Worm (Caenorhabditis elegans) whole organism, young adult: ENCODE data around the gene F40G12.9.

Source experiments
- B0035.1 ChIP-seq: sonication (generic microtip); optimal IDR thresholded peaks from 2 replicates; lab custom pipeline; 2016; ENCODE audit warnings: missing genetic modification characterization, mild to moderate bottlenecking, missing compliant biosample characterization, missing genotype, missing genetic modification reagents
- B0261.1 ChIP-seq: sonication (generic microtip); optimal IDR thresholded peaks from 2 replicates; lab custom pipeline; 2016; ENCODE audit warnings: mild to moderate bottlenecking, missing genetic modification characterization, moderate library complexity, missing compliant biosample characterization
- B0336.3 ChIP-seq: fragments of 200-800 bp; sonication (Bioruptor generic); IDR thresholded peaks from 2 replicates; pipeline ENCODE4 v1.3.6; 2022; ENCODE audit warnings: missing genetic modification characterization, missing compliant biosample characterization
- D2030.7 ChIP-seq: fragments of 200-800 bp; sonication (Bioruptor generic); IDR thresholded peaks from 2 replicates; pipeline ENCODE4 v1.3.6; 2022; ENCODE audit warnings: missing genetic modification reagents, missing genetic modification characterization, missing compliant biosample characterization
- F22D6.2 ChIP-seq: sonication (generic microtip); optimal IDR thresholded peaks from 2 replicates; lab custom pipeline; 2016; ENCODE audit warnings: mild to moderate bottlenecking, missing genetic modification characterization, missing compliant biosample characterization
- F37B4.10 ChIP-seq: fragments of 200-800 bp; sonication (Bioruptor generic); IDR thresholded peaks from 2 replicates; pipeline ENCODE4 v1.3.6; 2022; ENCODE audit warnings: missing genetic modification characterization, missing compliant biosample characterization
- F49E8.2 ChIP-seq: sonication (generic microtip); optimal IDR thresholded peaks from 3 replicates; lab custom pipeline; 2017; ENCODE audit warnings: missing genetic modification characterization, mild to moderate bottlenecking, missing compliant biosample characterization, antibody characterized with exemption, moderate library complexity; ENCODE audit not compliant: insufficient read depth
- F52B5.7 ChIP-seq: sonication (generic microtip); optimal IDR thresholded peaks from 2 replicates; lab custom pipeline; 2016; ENCODE audit warnings: mild to moderate bottlenecking, missing genetic modification characterization, missing compliant biosample characterization
- F57A8.1 ChIP-seq: fragments of 200-800 bp; sonication (Bioruptor generic); optimal IDR thresholded peaks from 2 replicates; lab custom pipeline; 2018; ENCODE audit warnings: mild to moderate bottlenecking, missing genetic modification characterization, moderate library complexity, missing compliant biosample characterization
- K11D2.4 ChIP-seq: fragments of 200-800 bp; sonication (Bioruptor generic); IDR thresholded peaks from 2 replicates; pipeline ENCODE4 v1.3.6; 2022; ENCODE audit warnings: missing genetic modification reagents, missing genetic modification characterization, missing compliant biosample characterization
- K12H6.12 ChIP-seq: fragments of 200-800 bp; sonication (Bioruptor generic); optimal IDR thresholded peaks from 2 replicates; lab custom pipeline; 2018; ENCODE audit warnings: mild to moderate bottlenecking, missing genetic modification characterization, missing compliant biosample characterization
- Y53F4B.3 ChIP-seq: fragments of 200-800 bp; sonication (Bioruptor generic); IDR thresholded peaks from 2 replicates; pipeline ENCODE4 v1.3.6; 2022; ENCODE audit warnings: missing genetic modification reagents, missing genetic modification characterization, missing compliant biosample characterization
- Y67H2A.10 ChIP-seq: fragments of 200-800 bp; sonication (Bioruptor generic); conservative IDR thresholded peaks from 2 replicates; pipeline ENCODE4 v1.3.6; 2022; ENCODE audit warnings: missing genetic modification reagents, missing genetic modification characterization, missing compliant biosample characterization
- Y95B8A.8 ChIP-seq: fragments of 200-800 bp; sonication (Bioruptor generic); IDR thresholded peaks from 2 replicates; pipeline ENCODE4 v1.3.6; 2022; ENCODE audit warnings: missing genetic modification reagents, missing genetic modification characterization, missing compliant biosample characterization
- ZK185.1 ChIP-seq: sonication (generic microtip); optimal IDR thresholded peaks from 2 replicates; lab custom pipeline; 2016; ENCODE audit warnings: mild to moderate bottlenecking, missing genetic modification characterization, missing compliant biosample characterization; ENCODE audit not compliant: poor library complexity, severe bottlenecking
- akir-1 ChIP-seq: fragments of 200-800 bp; sonication (Bioruptor generic); optimal IDR thresholded peaks from 2 replicates; lab custom pipeline; 2018; ENCODE audit warnings: mild to moderate bottlenecking, missing genetic modification characterization, moderate library complexity, missing compliant biosample characterization
- ama-1 ChIP-seq, 3 experiments: fragments of 150-350 bp in 1 of 3; sonication (generic microtip) in 2 of 3; optimal IDR thresholded peaks; 2 replicates each; lab custom pipeline; 2014 to 2018; ENCODE audit warnings: missing biosample characterization in 2 of 3, missing genetic modification characterization in 2 of 3, missing genetic modification reagents in 2 of 3
- atf-7 ChIP-seq: sonication (generic microtip); optimal IDR thresholded peaks from 2 replicates; lab custom pipeline; 2017; ENCODE audit warnings: mild to moderate bottlenecking, missing genetic modification characterization, missing compliant biosample characterization
- ceh-27 ChIP-seq: fragments of 200-800 bp; sonication (Bioruptor generic); optimal IDR thresholded peaks from 2 replicates; lab custom pipeline; 2018; ENCODE audit warnings: mild to moderate bottlenecking, missing genetic modification characterization, moderate library complexity, missing compliant biosample characterization
- ceh-58 ChIP-seq: fragments of 200-800 bp; sonication (Bioruptor generic); IDR thresholded peaks from 2 replicates; pipeline ENCODE4 v1.3.6; 2022; ENCODE audit warnings: missing genetic modification characterization, missing compliant biosample characterization
- ceh-91 ChIP-seq: fragments of 200-800 bp; sonication (Bioruptor generic); IDR thresholded peaks from 2 replicates; pipeline ENCODE4 v1.3.6; 2022; ENCODE audit warnings: missing genetic modification reagents, missing genetic modification characterization, missing compliant biosample characterization
- die-1 ChIP-seq: sonication (generic microtip); optimal IDR thresholded peaks from 2 replicates; lab custom pipeline; 2016; ENCODE audit warnings: missing genotype, mild to moderate bottlenecking, missing genetic modification characterization, missing compliant biosample characterization
- hlh-12 ChIP-seq: sonication (generic microtip); optimal IDR thresholded peaks from 2 replicates; lab custom pipeline; 2016; ENCODE audit warnings: missing genetic modification characterization, missing compliant biosample characterization
- hrde-1 ChIP-seq: sonication (generic microtip); optimal IDR thresholded peaks from 2 replicates; lab custom pipeline; 2016; ENCODE audit warnings: missing genetic modification characterization, mild to moderate bottlenecking, missing compliant biosample characterization, moderate library complexity, missing genotype, missing genetic modification reagents, borderline replicate concordance
- lag-1 ChIP-seq: fragments of 200-800 bp; sonication (Bioruptor generic); IDR thresholded peaks from 2 replicates; pipeline ENCODE4 v1.3.6; 2022; ENCODE audit warnings: missing genetic modification reagents, missing genetic modification characterization, missing compliant biosample characterization
- let-526 ChIP-seq: fragments of 200-800 bp; sonication (Bioruptor generic); IDR thresholded peaks from 2 replicates; pipeline ENCODE4 v1.3.6; 2022; ENCODE audit warnings: missing genetic modification reagents, missing genetic modification characterization, missing compliant biosample characterization
- let-607 ChIP-seq, 2 experiments: fragments of 200-800 bp in 1 of 2; sonication (Bioruptor generic) in 1 of 2; sonication (generic microtip) in 1 of 2; optimal IDR thresholded peaks; 2 replicates each; lab custom pipeline; 2016 to 2018; ENCODE audit warnings: mild to moderate bottlenecking in 2 of 2, missing compliant biosample characterization in 2 of 2, missing genetic modification characterization in 2 of 2, moderate library complexity in 2 of 2, missing genotype in 1 of 2
- lin-26 ChIP-seq: fragments of 200-800 bp; sonication (Bioruptor generic); IDR thresholded peaks from 2 replicates; pipeline ENCODE4 v1.3.6; 2022; ENCODE audit warnings: missing genetic modification reagents, missing genetic modification characterization, missing compliant biosample characterization
- lin-35 ChIP-seq, 3 experiments: fragments of 150-350 bp in 2 of 3; sonication (generic microtip) in 1 of 3; optimal IDR thresholded peaks; 2 replicates each; lab custom pipeline; 2014 to 2018; ENCODE audit warnings: missing biosample characterization in 3 of 3, missing genetic modification characterization in 3 of 3, missing genetic modification reagents in 3 of 3
- madf-3 ChIP-seq: fragments of 200-800 bp; sonication (Bioruptor generic); IDR thresholded peaks from 2 replicates; pipeline ENCODE4 v1.3.6; 2022; ENCODE audit warnings: missing genetic modification reagents, missing genetic modification characterization, missing compliant biosample characterization
- nfya-1 ChIP-seq: sonication (generic microtip); optimal IDR thresholded peaks from 2 replicates; lab custom pipeline; 2017; ENCODE audit warnings: antibody characterized with exemption, missing compliant biosample characterization, missing genetic modification characterization, borderline replicate concordance; ENCODE audit not compliant: insufficient read depth
- nhr-90 ChIP-seq: sonication (generic microtip); optimal IDR thresholded peaks from 2 replicates; lab custom pipeline; 2016; ENCODE audit warnings: missing genotype, mild to moderate bottlenecking, missing genetic modification characterization, missing compliant biosample characterization
- pha-4 ChIP-seq: fragments of 150-350 bp; sonication (generic microtip); optimal IDR thresholded peaks from 2 replicates; lab custom pipeline; 2014; ENCODE audit warnings: missing biosample characterization, missing genetic modification reagents, missing genetic modification characterization
- rcor-1 ChIP-seq: fragments of 200-800 bp; sonication (Bioruptor generic); IDR thresholded peaks from 2 replicates; pipeline ENCODE4 v1.3.6; 2022; ENCODE audit warnings: missing genetic modification reagents, missing genetic modification characterization, missing compliant biosample characterization
- rec-8 ChIP-seq, 2 experiments: sonication (generic microtip); optimal IDR thresholded peaks; 2 replicates each; lab custom pipeline; 2016; ENCODE audit warnings: mild to moderate bottlenecking in 2 of 2, missing genetic modification characterization in 2 of 2, missing genetic modification reagents in 2 of 2, missing genotype in 2 of 2, missing biosample characterization in 1 of 2, missing compliant biosample characterization in 1 of 2, moderate library complexity in 1 of 2
- sdz-38 ChIP-seq: sonication (generic microtip); optimal IDR thresholded peaks from 2 replicates; lab custom pipeline; 2016; ENCODE audit warnings: missing genotype, missing genetic modification characterization, missing compliant biosample characterization
- snpc-1.1 ChIP-seq: sonication (generic microtip); optimal IDR thresholded peaks from 2 replicates; lab custom pipeline; 2017; ENCODE audit warnings: missing genetic modification characterization, mild to moderate bottlenecking, missing compliant biosample characterization, antibody characterized with exemption, moderate library complexity, missing genotype, missing genetic modification reagents; ENCODE audit not compliant: insufficient read depth
- snpc-1.3 ChIP-seq: sonication (generic microtip); optimal IDR thresholded peaks from 2 replicates; lab custom pipeline; 2017; ENCODE audit warnings: missing genetic modification characterization, mild to moderate bottlenecking, missing compliant biosample characterization, antibody characterized with exemption, moderate library complexity, missing genotype, missing genetic modification reagents; ENCODE audit not compliant: insufficient read depth
- somi-1 ChIP-seq: fragments of 200-800 bp; sonication (Bioruptor generic); optimal IDR thresholded peaks from 2 replicates; lab custom pipeline; 2018; ENCODE audit warnings: mild to moderate bottlenecking, missing genetic modification characterization, missing compliant biosample characterization
- sptf-2 ChIP-seq: fragments of 200-800 bp; sonication (Bioruptor generic); optimal IDR thresholded peaks from 2 replicates; lab custom pipeline; 2018; ENCODE audit warnings: mild to moderate bottlenecking, missing genetic modification characterization, missing compliant biosample characterization
- unc-130 ChIP-seq: sonication (generic microtip); optimal IDR thresholded peaks from 2 replicates; lab custom pipeline; 2016; ENCODE audit warnings: missing genetic modification reagents, missing genetic modification characterization, missing compliant biosample characterization
- ztf-18 ChIP-seq: sonication (generic microtip); optimal IDR thresholded peaks from 2 replicates; lab custom pipeline; 2016; ENCODE audit warnings: missing genotype, mild to moderate bottlenecking, missing genetic modification characterization, missing compliant biosample characterization
- ztf-25 ChIP-seq: fragments of 200-800 bp; sonication (Bioruptor generic); IDR thresholded peaks from 2 replicates; pipeline ENCODE4 v1.3.6; 2022; ENCODE audit warnings: missing genetic modification reagents, missing genetic modification characterization, missing compliant biosample characterization

The F40G12.9 gene

ce11 chrV:14312695-14313094 lies 30.2 kb downstream of the F40G12.9 start, which contains the start of gene F14D7.8:
Gene F14D7.8, minus strand, starts transcription at chrV:14312795.
- no peak for TF ChIP-seq atf-7 (tag; lab: Kevin White, UChicago)
- TF ChIP-seq lin-35 (GFP tag; optimal IDR thresholded peaks at IDR 0.05; lab: Kevin White, UChicago), result no peak
- TF ChIP-seq sdz-38 (tag; lab: Kevin White, UChicago), result no peak
- no peak for TF ChIP-seq D2030.7
- no peak for TF ChIP-seq snpc-1.1
- no peak for TF ChIP-seq ZK185.1
- no peak for TF ChIP-seq die-1 (tag; lab: Kevin White, UChicago)
- TF ChIP-seq let-526 (GFP tag; lab: Robert Waterston, UW), result no peak
- no peak for TF ChIP-seq ztf-25
- TF ChIP-seq F57A8.1 (GFP tag; lab: Kevin White, UChicago), result no peak
- TF ChIP-seq K12H6.12 (tag; lab: Kevin White, UChicago), result no peak
- TF ChIP-seq K11D2.4 (GFP tag; lab: Robert Waterston, UW), result no peak
- no peak for TF ChIP-seq rec-8 (tag; optimal IDR thresholded peaks at IDR 0.05; lab: Kevin White, UChicago)
- no peak for TF ChIP-seq let-607 (tag; optimal IDR thresholded peaks at IDR 0.05; lab: Kevin White, UChicago)
- no peak for TF ChIP-seq B0261.1 (tag; lab: Kevin White, UChicago)
- no peak for TF ChIP-seq F52B5.7
- TF ChIP-seq sptf-2 (GFP tag; lab: Kevin White, UChicago), result no peak
- no peak for TF ChIP-seq Y53F4B.3 (GFP tag; lab: Robert Waterston, UW)
- no peak for TF ChIP-seq pha-4 (tag; lab: Kevin White, UChicago)
- TF ChIP-seq, all 124 proteins: peak for 0

ce11 chrV:14314236-14314635 lies 31.8 kb downstream of the F40G12.9 start, which contains the start of gene F47B8.1:
Gene F47B8.1, minus strand, starts transcription at chrV:14314336.
- no peak for TF ChIP-seq madf-3 (GFP tag; lab: Robert Waterston, UW)
- TF ChIP-seq, all 124 proteins: peak for 0

- TF ChIP-seq ztf-18, result no peak
- no peak for TF ChIP-seq hlh-12
- TF ChIP-seq lin-35 (GFP tag; optimal IDR thresholded peaks at IDR 0.05; lab: Kevin White, UChicago), result no peak
- TF ChIP-seq snpc-1.3 (tag; lab: Kevin White, UChicago), result no peak
- TF ChIP-seq F57A8.1 (GFP tag; lab: Kevin White, UChicago), result no peak
- no peak for TF ChIP-seq F22D6.2
- no peak for TF ChIP-seq lag-1 (GFP tag; lab: Robert Waterston, UW)
- no peak for TF ChIP-seq somi-1 (GFP tag; lab: Kevin White, UChicago)
- TF ChIP-seq B0035.1 (tag; lab: Kevin White, UChicago), result no peak
- no peak for TF ChIP-seq Y67H2A.10 (GFP tag; lab: Robert Waterston, UW)
- TF ChIP-seq ceh-58 (GFP tag; lab: Robert Waterston, UW), result no peak
- no peak for TF ChIP-seq sptf-2 (GFP tag; lab: Kevin White, UChicago)
- TF ChIP-seq ceh-27 (GFP tag; lab: Kevin White, UChicago), result no peak
- no peak for TF ChIP-seq lin-26 (GFP tag; lab: Robert Waterston, UW)
Observed at ce11 chrV:14316525-14316924, 34.1 kb downstream of the F40G12.9 start, which contains the start of gene F47B8.2. Gene F47B8.2, minus strand, starts transcription at chrV:14316625.

- TF ChIP-seq rcor-1 (GFP tag; lab: Robert Waterston, UW) (no peak), nhr-90 (tag; lab: Kevin White, UChicago) (no peak), unc-130 (GFP tag; lab: Kevin White, UChicago) (no peak), Y95B8A.8 (GFP tag; lab: Robert Waterston, UW) (no peak), ceh-91 (no peak), let-607 (tag; optimal IDR thresholded peaks at IDR 0.05; lab: Kevin White, UChicago) (no peak), nfya-1 (tag; lab: Kevin White, UChicago) (no peak), hrde-1 (tag; lab: Kevin White, UChicago) (no peak), F37B4.10 (GFP tag; lab: Robert Waterston, UW) (no peak), lag-1 (GFP tag; lab: Robert Waterston, UW) (no peak), B0336.3 (GFP tag; lab: Robert Waterston, UW) (no peak), ama-1 (optimal IDR thresholded peaks at IDR 0.05; lab: Kevin White, UChicago) (no peak), ama-1 (GFP tag; optimal IDR thresholded peaks at IDR 0.05; lab: Kevin White, UChicago) (no peak), F49E8.2 (tag; lab: Kevin White, UChicago) (no peak), akir-1 (no peak)
Observed at ce11 chrV:14317204-14317603, 34.7 kb downstream of the F40G12.9 start.
